Worm (Caenorhabditis elegans): Measurements from ENCODE around the gene F28A10.5.

F28A10.5 gene

ce11 chrII:872993-873787, 22.7 kb upstream of the F28A10.5 start, which contains the start of gene alg-2:
alg-2 (plus strand) TSS chrII:873212.
- no peak for TF ChIP-seq hlh-12 (tag; optimal IDR thresholded peaks at IDR 0.05)
- no peak for TF ChIP-seq ztf-22 (GFP tag; optimal IDR thresholded peaks at IDR 0.05)
- TF ChIP-seq D2030.7 (GFP tag; IDR thresholded peaks at IDR 0.05) = peak; percentile 61
- peak in 1 of 3 experiments; percentile 29 for TF ChIP-seq lin-35 (GFP tag; optimal IDR thresholded peaks at IDR 0.05)
- peak; percentile 78 for TF ChIP-seq cebp-1 (GFP tag; IDR thresholded peaks at IDR 0.05)
- peak; percentile 93 for TF ChIP-seq cebp-1 (tag; optimal IDR thresholded peaks at IDR 0.05)
- TF ChIP-seq ccch-3 (GFP tag; optimal IDR thresholded peaks at IDR 0.05) = no peak
- no peak for TF ChIP-seq hrde-1 (tag; optimal IDR thresholded peaks at IDR 0.05; ENCODE audit: borderline replicate concordance)
- TF ChIP-seq F37B4.10 (GFP tag; IDR thresholded peaks at IDR 0.05) = no peak
- TF ChIP-seq hlh-26 (GFP tag; conservative IDR thresholded peaks at IDR 0.05) = no peak
- TF ChIP-seq ztf-28 (GFP tag; IDR thresholded peaks at IDR 0.05) = no peak
- no peak for TF ChIP-seq tbx-9 (tag; optimal IDR thresholded peaks at IDR 0.05; ENCODE audit: borderline replicate concordance)
- no peak for TF ChIP-seq Y56A3A.18 (GFP tag; IDR thresholded peaks at IDR 0.05)
- no peak for TF ChIP-seq Y79H2A.3 (GFP tag; conservative IDR thresholded peaks at IDR 0.05)
- no peak for TF ChIP-seq sea-2 (GFP tag; IDR thresholded peaks at IDR 0.05)
- no peak for TF ChIP-seq snpc-4 (GFP tag; optimal IDR thresholded peaks at IDR 0.05)
- no peak for TF ChIP-seq snpc-4 (tag; optimal IDR thresholded peaks at IDR 0.05)
- TF ChIP-seq Y95B8A.8 (GFP tag; IDR thresholded peaks at IDR 0.05) = no peak
- no peak for TF ChIP-seq ZK185.1 (tag; optimal IDR thresholded peaks at IDR 0.05; ENCODE audit: poor library complexity, severe bottlenecking)
- no peak for TF ChIP-seq B0035.1 (tag; optimal IDR thresholded peaks at IDR 0.05)
- TF ChIP-seq madf-10 (tag; optimal IDR thresholded peaks at IDR 0.05) = no peak
- TF ChIP-seq nhr-90 (tag; optimal IDR thresholded peaks at IDR 0.05) = no peak
- no peak for TF ChIP-seq F57A8.1 (GFP tag; optimal IDR thresholded peaks at IDR 0.05)
- no peak for TF ChIP-seq hsf-1 (GFP tag; IDR thresholded peaks at IDR 0.05)
- TF ChIP-seq aptf-2 (GFP tag; conservative IDR thresholded peaks at IDR 0.05) = peak; percentile 86
- no peak for TF ChIP-seq egl-44 (GFP tag; IDR thresholded peaks at IDR 0.05)
- no peak for TF ChIP-seq bed-2 (GFP tag; IDR thresholded peaks at IDR 0.05)
- TF ChIP-seq B0019.2 (GFP tag; conservative IDR thresholded peaks at IDR 0.05) = no peak
- TF ChIP-seq K11D2.4 (GFP tag; IDR thresholded peaks at IDR 0.05) = no peak
- TF ChIP-seq ztf-6 (GFP tag; IDR thresholded peaks at IDR 0.05) = no peak
- no peak for TF ChIP-seq ama-1 (optimal IDR thresholded peaks at IDR 0.05)
- TF ChIP-seq ama-1 (GFP tag; optimal IDR thresholded peaks at IDR 0.05) = no peak
- TF ChIP-seq ekl-4 (GFP tag; IDR thresholded peaks at IDR 0.05) = no peak
- no peak for TF ChIP-seq attf-3 (GFP tag; conservative IDR thresholded peaks at IDR 0.05)
- TF ChIP-seq lin-54 (GFP tag; optimal IDR thresholded peaks at IDR 0.05) = no peak
- TF ChIP-seq ztf-26 (tag; optimal IDR thresholded peaks at IDR 0.05) = no peak
- TF ChIP-seq mes-4 (tag; optimal IDR thresholded peaks at IDR 0.05) = no peak
- TF ChIP-seq F52B5.7 (tag; optimal IDR thresholded peaks at IDR 0.05) = no peak
- no peak for TF ChIP-seq ceh-79 (tag; optimal IDR thresholded peaks at IDR 0.05)
- TF ChIP-seq gei-17 (GFP tag; optimal IDR thresholded peaks at IDR 0.05) = no peak
- no peak for TF ChIP-seq nfya-2 (GFP tag; IDR thresholded peaks at IDR 0.05)
- TF ChIP-seq lag-1 (GFP tag; IDR thresholded peaks at IDR 0.05) = no peak
- TF ChIP-seq nhr-80 (tag; optimal IDR thresholded peaks at IDR 0.05) = peak; percentile 43
- no peak for TF ChIP-seq cebp-2 (GFP tag; IDR thresholded peaks at IDR 0.05)
- no peak for TF ChIP-seq nhr-179 (tag; optimal IDR thresholded peaks at IDR 0.05)
- no peak for TF ChIP-seq somi-1 (GFP tag; optimal IDR thresholded peaks at IDR 0.05)
- no peak for TF ChIP-seq rpc-1 (optimal IDR thresholded peaks at IDR 0.05)
- no peak for TF ChIP-seq rpc-1 (tag; optimal IDR thresholded peaks at IDR 0.05)
- no peak for TF ChIP-seq ceh-58 (GFP tag; IDR thresholded peaks at IDR 0.05)
- no peak for TF ChIP-seq hmg-20 (GFP tag; IDR thresholded peaks at IDR 0.05)
